Fruit fly (Drosophila melanogaster) S2 (cell line): ENCODE measurements around the gene CG13110.

ENCODE experiments used
- CG8478 ChIP-seq: fragments of >200 bp; optimal IDR thresholded peaks from 2 replicates; lab custom pipeline; 2018
- CTCF ChIP-seq, 2 experiments: fragments of >200 bp; optimal IDR thresholded peaks; 2 replicates each; lab custom pipeline; 2018

- TF ChIP-seq CTCF (optimal IDR thresholded peaks at IDR 0.05; lab: Kevin White, UChicago) = no peak
- no peak for TF ChIP-seq CG8478 (lab: Kevin White, UChicago)
These were observed 37.8 kb downstream of the CG13110 start for dm6 chr2L:9388013-9388605.
